Worm (Caenorhabditis elegans): Measurements from ENCODE around the gene dss-1.

Gene dss-1

ce11 chrIII:1201958-1202596 lies 6.0 kb upstream of the dss-1 start, which contains the start of the genes mrpl-45 and Y119D3B.12:
TSS of gene mrpl-45 (minus strand) at chrIII:1202008.
TSS of gene Y119D3B.12 (plus strand) at chrIII:1202546.
- no peak for TF ChIP-seq elt-1 (tag; optimal IDR thresholded peaks at IDR 0.05)
- no peak for TF ChIP-seq unc-62 (GFP tag; optimal IDR thresholded peaks at IDR 0.05)
- TF ChIP-seq R02D3.7 (tag; optimal IDR thresholded peaks at IDR 0.05) = peak; percentile 24
- TF ChIP-seq ceh-82 (tag; optimal IDR thresholded peaks at IDR 0.05) = no peak
- no peak for TF ChIP-seq nhr-12 (tag; optimal IDR thresholded peaks at IDR 0.05)
- peak; percentile 70 for TF ChIP-seq sma-3 (GFP tag; optimal IDR thresholded peaks at IDR 0.05)
- TF ChIP-seq nhr-11 (tag; optimal IDR thresholded peaks at IDR 0.05) = no peak
- peak; percentile 87 for TF ChIP-seq gmeb-1 (tag; optimal IDR thresholded peaks at IDR 0.05)
- no peak for TF ChIP-seq ztf-11 (tag; optimal IDR thresholded peaks at IDR 0.05)
- TF ChIP-seq C34F6.9 (tag; optimal IDR thresholded peaks at IDR 0.05) = peak; percentile 83
- TF ChIP-seq egl-27 (tag; optimal IDR thresholded peaks at IDR 0.05) = no peak
- no peak for TF ChIP-seq ceh-16 (tag; optimal IDR thresholded peaks at IDR 0.05)
- no peak for TF ChIP-seq mdl-1 (tag; optimal IDR thresholded peaks at IDR 0.05)
- no peak for TF ChIP-seq nhr-23 (tag; optimal IDR thresholded peaks at IDR 0.05)
- no peak for TF ChIP-seq lin-39 (tag; optimal IDR thresholded peaks at IDR 0.05)
- TF ChIP-seq sma-9 (GFP tag; optimal IDR thresholded peaks at IDR 0.05) = no peak
- TF ChIP-seq sma-9 (tag; optimal IDR thresholded peaks at IDR 0.05) = no peak
- TF ChIP-seq F13H6.1 (tag; optimal IDR thresholded peaks at IDR 0.05) = peak; percentile 74
- TF ChIP-seq lsy-2 (tag; optimal IDR thresholded peaks at IDR 0.05) = peak; percentile 84 to 91
- TF ChIP-seq elt-3 (tag; optimal IDR thresholded peaks at IDR 0.05) = no peak
- peak; percentile 91 for TF ChIP-seq lin-13 (GFP tag; optimal IDR thresholded peaks at IDR 0.05)
- peak; percentile 26 for TF ChIP-seq sem-4 (tag; optimal IDR thresholded peaks at IDR 0.05)
- TF ChIP-seq mab-5 (tag; optimal IDR thresholded peaks at IDR 0.05) = peak; percentile 68
- TF ChIP-seq ZK546.5 (tag; optimal IDR thresholded peaks at IDR 0.05) = no peak
- TF ChIP-seq ztf-1 (GFP tag; conservative IDR thresholded peaks at IDR 0.05) = no peak
- peak; percentile 15 for TF ChIP-seq nhr-21 (tag; optimal IDR thresholded peaks at IDR 0.05)
- no peak for TF ChIP-seq dmd-4 (tag; optimal IDR thresholded peaks at IDR 0.05)
- peak; percentile 36 for TF ChIP-seq nhr-129 (tag; optimal IDR thresholded peaks at IDR 0.05)
- peak; percentile 95 for TF ChIP-seq unc-55 (GFP tag; optimal IDR thresholded peaks at IDR 0.05)
- TF ChIP-seq crh-2 (tag; optimal IDR thresholded peaks at IDR 0.05) = peak; percentile 73
- no peak for TF ChIP-seq skn-1 (tag; optimal IDR thresholded peaks at IDR 0.05)
- TF ChIP-seq nhr-25 (tag; optimal IDR thresholded peaks at IDR 0.05) = peak; percentile 71
- TF ChIP-seq ztf-4 (tag; optimal IDR thresholded peaks at IDR 0.05) = peak; percentile 30
- TF ChIP-seq snpc-4 (tag; optimal IDR thresholded peaks at IDR 0.05) = no peak
- TF ChIP-seq blmp-1 (tag; optimal IDR thresholded peaks at IDR 0.05; ENCODE audit: insufficient read depth) = no peak
- no peak for TF ChIP-seq nhr-10 (tag; optimal IDR thresholded peaks at IDR 0.05)
- TF ChIP-seq zag-1 (tag; optimal IDR thresholded peaks at IDR 0.05) = peak; percentile 2
- no peak for TF ChIP-seq unc-39 (tag; optimal IDR thresholded peaks at IDR 0.05)
- TF ChIP-seq lin-11 (tag; optimal IDR thresholded peaks at IDR 0.05) = peak; percentile 78
- TF ChIP-seq fos-1 (tag; optimal IDR thresholded peaks at IDR 0.05) = peak; percentile 31
- TF ChIP-seq nhr-237 (tag; optimal IDR thresholded peaks at IDR 0.05) = no peak
- TF ChIP-seq nhr-6 (tag; optimal IDR thresholded peaks at IDR 0.05) = no peak
- no peak for TF ChIP-seq peb-1 (tag; optimal IDR thresholded peaks at IDR 0.05)
- no peak for TF ChIP-seq aly-2 (tag; optimal IDR thresholded peaks at IDR 0.05)
- TF ChIP-seq mbf-1 (tag; optimal IDR thresholded peaks at IDR 0.05) = no peak
- TF ChIP-seq Y55F3AM.14 (GFP tag; optimal IDR thresholded peaks at IDR 0.05) = no peak
- no peak for TF ChIP-seq alr-1 (tag; optimal IDR thresholded peaks at IDR 0.05)
- TF ChIP-seq nhr-77 (tag; optimal IDR thresholded peaks at IDR 0.05) = no peak
- no peak for TF ChIP-seq ama-1 (optimal IDR thresholded peaks at IDR 0.05)

Data from whole organism, L2 larva.